Worm (Caenorhabditis elegans): Measurements from ENCODE around the gene Y17G7B.22.

Y17G7B.22 gene

DNA sequence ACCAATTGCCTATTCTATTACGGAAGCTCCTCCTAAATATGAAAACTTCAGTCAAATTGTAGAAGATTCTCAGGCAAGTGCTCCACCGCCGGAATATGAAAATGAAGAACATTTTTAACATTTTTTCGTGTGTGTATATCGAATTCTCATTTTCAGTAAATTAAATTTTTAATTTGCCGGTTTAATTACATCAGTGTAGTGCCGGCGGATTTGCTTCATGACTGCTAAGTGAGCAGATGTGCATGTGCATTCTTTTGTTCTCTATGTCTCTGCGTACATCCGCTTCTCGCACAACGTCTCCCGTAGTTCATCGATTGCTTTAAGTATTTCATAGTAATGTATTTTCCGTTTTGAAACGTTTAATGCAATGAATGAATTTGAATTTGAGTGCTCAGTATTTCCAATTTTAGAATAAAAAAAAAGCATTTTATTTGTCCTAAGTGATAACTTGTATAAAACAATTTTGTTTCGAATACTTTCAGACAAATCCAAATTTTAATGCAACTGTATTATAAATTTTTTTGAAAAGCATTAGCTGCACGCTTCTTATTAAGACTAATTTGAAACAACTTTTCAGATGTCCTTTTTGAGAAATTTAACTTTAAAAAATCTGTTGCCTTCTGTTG, at the start of gene Y17G7B.22:
Y17G7B.22 (plus strand) TSS at position 576 of the 626 bp plus-strand sequence.
- TF ChIP-seq pha-4 (tag; optimal IDR thresholded peaks at IDR 0.05) (no peak), nfya-1 (tag; optimal IDR thresholded peaks at IDR 0.05; ENCODE audit: insufficient read depth) (no peak), nhr-25 (tag; optimal IDR thresholded peaks at IDR 0.05) (no peak), fkh-2 (tag; optimal IDR thresholded peaks at IDR 0.05) (no peak), unc-39 (tag; optimal IDR thresholded peaks at IDR 0.05) (no peak), lsy-12 (tag; optimal IDR thresholded peaks at IDR 0.05) (no peak), zag-1 (tag; optimal IDR thresholded peaks at IDR 0.05) (no peak), nhr-12 (tag; optimal IDR thresholded peaks at IDR 0.05) (no peak), elt-2 (tag; optimal IDR thresholded peaks at IDR 0.05) (no peak), ZK546.5 (tag; optimal IDR thresholded peaks at IDR 0.05) (no peak), daf-12 (tag; optimal IDR thresholded peaks at IDR 0.05) (no peak), nhr-237 (tag; optimal IDR thresholded peaks at IDR 0.05) (no peak), ceh-16 (tag; optimal IDR thresholded peaks at IDR 0.05) (no peak), nhr-28 (tag; optimal IDR thresholded peaks at IDR 0.05) (no peak), R02D3.7 (tag; optimal IDR thresholded peaks at IDR 0.05) (no peak), ama-1 (optimal IDR thresholded peaks at IDR 0.05) (no peak)

DNA sequence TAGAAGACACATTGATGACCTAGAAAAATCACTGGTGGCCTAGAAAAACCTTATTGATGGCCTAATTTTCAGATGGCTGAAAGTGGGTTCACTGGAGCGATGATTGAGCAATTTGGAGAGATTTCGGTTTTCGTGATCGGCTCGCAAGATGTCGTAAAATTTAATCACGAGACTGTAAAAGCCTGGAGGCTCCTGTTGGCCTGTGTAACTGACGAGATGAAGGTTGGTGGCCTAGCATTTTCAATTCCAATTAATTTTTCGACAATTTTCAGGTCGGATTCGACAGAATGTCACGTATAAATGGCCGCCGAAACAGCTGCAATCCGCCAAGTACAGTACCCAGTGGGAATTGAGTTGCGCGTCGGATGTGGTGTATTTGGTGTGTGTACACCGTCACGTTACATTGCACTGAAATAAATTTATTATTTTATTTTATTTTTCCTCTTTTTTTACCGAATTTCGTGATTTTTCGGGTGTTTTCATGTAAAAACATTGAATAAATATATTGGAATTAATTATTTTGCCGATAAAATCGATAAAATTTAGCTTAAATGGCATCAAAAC, 44.4 kb upstream of the Y17G7B.22 start, which contains the start of gene Y17G7B.12:
Y17G7B.12 (plus strand) TSS at position 547 of the 564 bp plus-strand sequence.
- no peak for TF ChIP-seq ama-1 (optimal IDR thresholded peaks at IDR 0.05)
- no peak for TF ChIP-seq pqm-1 (tag; optimal IDR thresholded peaks at IDR 0.05)
- TF ChIP-seq pha-4 (tag; optimal IDR thresholded peaks at IDR 0.05) = peak; percentile 10
- TF ChIP-seq skn-1 (tag; optimal IDR thresholded peaks at IDR 0.05) = no peak
- TF ChIP-seq nfya-1 (tag; optimal IDR thresholded peaks at IDR 0.05; ENCODE audit: insufficient read depth) = peak; percentile 15
- TF ChIP-seq hmg-11 (tag; optimal IDR thresholded peaks at IDR 0.05) = peak; percentile 34
- peak; percentile 4 for TF ChIP-seq lin-15B (tag; optimal IDR thresholded peaks at IDR 0.05)

DNA sequence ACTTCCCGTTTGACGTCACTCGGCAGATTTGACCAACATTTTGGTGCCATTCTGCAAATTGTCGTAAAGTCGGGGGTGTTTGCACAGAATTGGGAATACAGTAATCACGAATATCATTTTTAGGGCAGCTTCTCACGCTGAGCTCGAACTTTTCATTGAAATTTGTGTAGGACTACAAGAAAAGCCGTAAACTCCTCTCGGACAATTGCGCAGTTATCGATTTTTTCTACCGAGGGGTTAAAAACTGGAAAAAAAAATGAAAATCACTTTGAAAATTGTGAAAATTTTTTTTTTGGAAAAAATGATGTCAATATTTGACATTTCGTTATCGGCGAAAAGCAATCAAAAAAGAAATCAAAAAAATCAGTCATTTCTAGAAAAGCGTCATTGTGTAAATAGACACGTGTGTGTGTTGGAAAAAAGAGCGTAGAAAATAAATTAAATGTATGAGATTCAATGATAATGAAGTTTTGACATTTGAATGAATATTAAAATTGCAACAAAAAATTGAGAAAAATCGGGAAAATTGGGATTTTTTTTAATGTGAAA, 40.1 kb upstream of the Y17G7B.22 start, which contains the start of gene Y17G7B.8:
Y17G7B.8 (minus strand) TSS at position 51 of the 549 bp plus-strand sequence.
- TF ChIP-seq hmg-11 (tag; optimal IDR thresholded peaks at IDR 0.05) = no peak
- no peak for TF ChIP-seq mdl-1 (tag; optimal IDR thresholded peaks at IDR 0.05)
- no peak for TF ChIP-seq nhr-23 (tag; optimal IDR thresholded peaks at IDR 0.05)
- TF ChIP-seq ZK546.5 (tag; optimal IDR thresholded peaks at IDR 0.05) = no peak
- TF ChIP-seq tbx-2 (tag; optimal IDR thresholded peaks at IDR 0.05) = no peak
- TF ChIP-seq snpc-4 (tag; optimal IDR thresholded peaks at IDR 0.05) = no peak
- no peak for TF ChIP-seq ceh-9 (tag; optimal IDR thresholded peaks at IDR 0.05)
- TF ChIP-seq unc-39 (tag; optimal IDR thresholded peaks at IDR 0.05) = no peak
- TF ChIP-seq mml-1 (tag; optimal IDR thresholded peaks at IDR 0.05) = no peak
- peak; percentile 48 for TF ChIP-seq pqm-1 (tag; optimal IDR thresholded peaks at IDR 0.05)
- no peak for TF ChIP-seq nhr-237 (tag; optimal IDR thresholded peaks at IDR 0.05)
- TF ChIP-seq elt-2 (tag; optimal IDR thresholded peaks at IDR 0.05) = peak; percentile 84
- no peak for TF ChIP-seq elt-1 (tag; optimal IDR thresholded peaks at IDR 0.05)
- no peak for TF ChIP-seq ama-1 (optimal IDR thresholded peaks at IDR 0.05)
- no peak for TF ChIP-seq elt-3 (tag; optimal IDR thresholded peaks at IDR 0.05)
- no peak for TF ChIP-seq R02D3.7 (tag; optimal IDR thresholded peaks at IDR 0.05)
- TF ChIP-seq nhr-77 (tag; optimal IDR thresholded peaks at IDR 0.05) = no peak
- TF ChIP-seq ceh-28 (tag; optimal IDR thresholded peaks at IDR 0.05) = peak; percentile 10
- no peak for TF ChIP-seq lin-15B (tag; optimal IDR thresholded peaks at IDR 0.05)
- no peak for TF ChIP-seq nhr-11 (tag; optimal IDR thresholded peaks at IDR 0.05)
- no peak for TF ChIP-seq nhr-28 (tag; optimal IDR thresholded peaks at IDR 0.05)
- no peak for TF ChIP-seq ceh-82 (tag; optimal IDR thresholded peaks at IDR 0.05)
- TF ChIP-seq daf-12 (tag; optimal IDR thresholded peaks at IDR 0.05) = no peak
- TF ChIP-seq fkh-2 (tag; optimal IDR thresholded peaks at IDR 0.05) = no peak
- peak; percentile 91 for TF ChIP-seq pha-4 (tag; optimal IDR thresholded peaks at IDR 0.05)
- TF ChIP-seq egl-5 (tag; optimal IDR thresholded peaks at IDR 0.05) = no peak
- no peak for TF ChIP-seq ztf-11 (tag; optimal IDR thresholded peaks at IDR 0.05)
- no peak for TF ChIP-seq egl-27 (tag; optimal IDR thresholded peaks at IDR 0.05)
- no peak for TF ChIP-seq ceh-16 (tag; optimal IDR thresholded peaks at IDR 0.05)

DNA sequence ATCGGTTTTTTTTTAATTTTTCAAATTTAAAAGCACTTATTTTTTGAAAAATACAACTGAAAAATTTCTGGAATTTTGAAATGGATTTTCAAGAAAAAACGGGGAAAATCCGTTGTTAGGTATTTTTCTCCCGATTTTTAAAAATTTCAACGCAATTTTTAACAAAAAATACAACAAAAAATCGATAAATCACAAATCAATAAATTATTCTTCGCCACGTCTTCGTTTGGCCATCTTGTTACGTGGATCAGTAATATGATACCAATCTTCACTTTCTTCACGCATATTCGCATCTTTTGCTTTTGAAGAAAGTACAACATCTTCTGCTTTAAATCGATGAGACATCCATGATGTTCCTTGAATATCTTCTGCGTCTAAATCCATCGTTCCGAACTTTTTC, 39.1 kb upstream of the Y17G7B.22 start:
- TF ChIP-seq skn-1 (tag; optimal IDR thresholded peaks at IDR 0.05) (no peak), ceh-28 (tag; optimal IDR thresholded peaks at IDR 0.05) (peak; percentile 47), ztf-4 (tag; optimal IDR thresholded peaks at IDR 0.05) (no peak)

All from whole organism, L3 larva.